In the genomic region with DNA sequence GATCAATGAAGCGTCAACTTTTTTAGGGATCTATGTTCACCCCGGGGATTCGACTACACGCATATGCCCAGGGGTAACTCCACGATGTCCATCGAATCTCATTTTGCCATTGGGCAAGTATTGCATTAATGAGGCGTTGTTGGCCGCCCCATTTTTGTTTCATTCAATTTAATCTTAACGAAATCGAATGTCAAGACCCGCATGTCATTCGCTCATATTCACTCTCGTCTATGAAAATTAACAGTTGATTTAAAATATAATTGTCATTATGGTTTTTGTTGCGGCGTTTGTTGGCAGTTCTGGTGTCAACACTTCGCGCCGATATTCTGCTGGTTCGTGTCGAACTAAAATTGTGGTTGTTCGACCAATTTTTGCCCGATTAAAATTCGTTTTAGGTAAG, we compare ENCODE assay signal across 2 fruit fly cellular contexts.
TF ChIP-seq lines count a peak whose summit lies in the region.

No protein-coding gene starts in this region.

- TF ChIP-seq CTCF in whole organism, embryonic (GFP tag; optimal IDR thresholded peaks at IDR 0.05; lab: Kevin White, UChicago) = no peak

TF ChIP-seq in whole organism, embryonic, 481 proteins besides CTCF, POLR2A, EP300 and RAD21:
- TF ChIP-seq ham (GFP tag; IDR thresholded peaks at IDR 0.05; lab: Robert Waterston, UW) = no peak
- TF ChIP-seq gcm (GFP tag; optimal IDR thresholded peaks at IDR 0.05; lab: Kevin White, UChicago) = peak; percentile 51

TF ChIP-seq in whole organism, prepupa, 60 proteins besides CTCF, POLR2A, EP300 and RAD21:
- TF ChIP-seq svp (GFP tag; lab: Kevin White, UChicago) (peak; percentile 68), Blimp-1 (GFP tag; optimal IDR thresholded peaks at IDR 0.05; lab: Kevin White, UChicago) (no peak)
